Worm (Caenorhabditis elegans) whole organism, late embryonic: ENCODE data around the gene ace-3.

Experiments used
- ama-1 ChIP-seq: fragments of 150-350 bp; optimal IDR thresholded peaks from 2 replicates; lab custom pipeline; 2014
- pag-3 ChIP-seq: sonication (generic microtip); optimal IDR thresholded peaks from 2 replicates; lab custom pipeline; 2016; ENCODE audit warnings: missing compliant biosample characterization, missing genetic modification characterization, borderline replicate concordance

DNA sequence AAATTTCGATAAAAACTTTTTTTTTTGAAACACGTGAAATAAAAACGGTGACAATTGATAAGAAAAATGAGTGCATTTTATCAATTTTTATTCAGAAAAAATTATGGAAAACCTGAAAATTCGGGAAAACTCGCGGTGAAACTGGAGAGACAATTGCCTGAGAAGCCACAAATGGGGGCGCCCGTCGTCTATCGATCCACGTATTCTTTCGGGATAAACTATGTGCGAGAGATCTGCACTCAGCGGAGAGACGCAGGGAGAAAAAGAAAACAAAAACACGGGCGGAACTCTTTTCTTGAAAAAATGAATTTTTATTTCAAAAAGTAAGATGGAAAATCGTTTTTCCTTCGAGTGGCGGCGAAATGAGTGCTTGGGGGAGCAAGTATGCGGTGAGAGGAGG is 28.4 kb downstream of the ace-3 start, which contains the start of gene men-1:
- TF ChIP-seq pag-3 = no peak
- TF ChIP-seq ama-1 (lab: Kevin White, UChicago) = no peak
